Fruit fly (Drosophila melanogaster) whole organism: ENCODE results near the gene CG3164.

Experiments
- CG8478 ChIP-seq: fragments of >200 bp; optimal IDR thresholded peaks from 2 replicates; lab custom pipeline; 2018; ENCODE audit warnings: inconsistent platforms
- Dll ChIP-seq: fragments of >200 bp; optimal IDR thresholded peaks from 2 replicates; lab custom pipeline; 2017
- EcR ChIP-seq, 2 experiments: fragments of >200 bp; optimal IDR thresholded peaks; 2 replicates each; lab custom pipeline; 2017; ENCODE audit warnings: missing biosample characterization in 2 of 2, missing genetic modification characterization in 2 of 2, missing genetic modification reagents in 2 of 2
- pan ChIP-seq: fragments of >200 bp; optimal IDR thresholded peaks from 2 replicates; lab custom pipeline; 2017
- psq ChIP-seq: fragments of >200 bp; optimal IDR thresholded peaks from 2 replicates; lab custom pipeline; 2017
- usp ChIP-seq: fragments of >200 bp; optimal IDR thresholded peaks from 2 replicates; lab custom pipeline; 2017; ENCODE audit warnings: missing biosample characterization, missing genetic modification characterization, mixed read lengths

dm6 chr2L:158649-159257 lies 28.2 kb upstream of the CG3164 start, which contains the start of the genes CG33635 and spen:
- TF ChIP-seq pan (no peak), CG8478 (lab: Kevin White, UChicago) (no peak), usp (no peak), EcR (GFP tag; optimal IDR thresholded peaks at IDR 0.05; lab: Kevin White, UChicago) (no peak), Dll (lab: Kevin White, UChicago) (no peak), psq (lab: Kevin White, UChicago) (no peak)
